Worm (Caenorhabditis elegans) whole organism, L4 larva: ENCODE measurements around the gene msra-1.

Experiments
- D1046.2 ChIP-seq: fragments of 200-800 bp; sonication (Bioruptor generic); IDR thresholded peaks from 2 replicates; pipeline ENCODE4 v1.3.6; 2022; ENCODE audit warnings: missing genetic modification characterization, missing compliant biosample characterization
- F26F4.8 ChIP-seq: fragments of 200-800 bp; sonication (Bioruptor generic); conservative IDR thresholded peaks from 2 replicates; pipeline ENCODE4 v1.3.6; 2022; ENCODE audit warnings: missing genetic modification characterization, missing compliant biosample characterization
- T20F7.1 ChIP-seq: fragments of 200-800 bp; sonication (Bioruptor generic); optimal IDR thresholded peaks from 2 replicates; lab custom pipeline; 2018; ENCODE audit warnings: mild to moderate bottlenecking, missing genetic modification characterization, missing compliant biosample characterization
- T26A8.4 ChIP-seq: fragments of 200-800 bp; sonication (Bioruptor generic); IDR thresholded peaks from 2 replicates; pipeline ENCODE4 v1.3.6; 2022; ENCODE audit warnings: missing genetic modification characterization, missing compliant biosample characterization
- Y48G9A.11 ChIP-seq: fragments of 200-800 bp; sonication (Bioruptor generic); IDR thresholded peaks from 2 replicates; pipeline ENCODE4 v1.3.6; 2022; ENCODE audit warnings: missing genetic modification reagents, missing genetic modification characterization, missing compliant biosample characterization
- ZK546.5 ChIP-seq, 2 experiments: sonication (generic microtip); optimal IDR thresholded peaks; 2 replicates each; lab custom pipeline; 2017; ENCODE audit warnings: missing biosample characterization in 2 of 2, missing genetic modification characterization in 2 of 2
- aha-1 ChIP-seq: fragments of 150-350 bp; peaks from one replicate; lab custom pipeline; 2014; ENCODE audit warnings: missing biosample characterization, missing genetic modification characterization
- ama-1 ChIP-seq: fragments of 150-350 bp; optimal IDR thresholded peaks from 2 replicates; lab custom pipeline; 2014; ENCODE audit warnings: inconsistent platforms, mixed read lengths
- attf-4 ChIP-seq: sonication (generic microtip); optimal IDR thresholded peaks from 3 replicates; lab custom pipeline; 2017; ENCODE audit warnings: missing biosample characterization, missing genetic modification characterization
- ceh-28 ChIP-seq: fragments of 150-350 bp; optimal IDR thresholded peaks from 2 replicates; lab custom pipeline; 2014; ENCODE audit warnings: missing biosample characterization, missing genetic modification reagents, missing genetic modification characterization
- ceh-44 ChIP-seq: fragments of 200-800 bp; sonication (Bioruptor generic); IDR thresholded peaks from 2 replicates; pipeline ENCODE4 v1.3.6; 2022; ENCODE audit warnings: missing genetic modification reagents, missing genetic modification characterization, missing compliant biosample characterization
- ceh-62 ChIP-seq: sonication (generic microtip); optimal IDR thresholded peaks from 2 replicates; lab custom pipeline; 2017; ENCODE audit warnings: missing biosample characterization, missing genetic modification characterization
- cey-2 ChIP-seq: sonication (generic microtip); optimal IDR thresholded peaks from 3 replicates; lab custom pipeline; 2017; ENCODE audit warnings: missing genetic modification characterization, mild to moderate bottlenecking, missing compliant biosample characterization, antibody characterized with exemption, borderline replicate concordance; ENCODE audit not compliant: insufficient read depth
- ctbp-1 ChIP-seq: fragments of 200-800 bp; sonication (Bioruptor generic); IDR thresholded peaks from 2 replicates; pipeline ENCODE4 v1.3.6; 2022; ENCODE audit warnings: missing genetic modification reagents, missing genetic modification characterization, missing compliant biosample characterization
- daf-12 ChIP-seq: fragments of 150-350 bp; optimal IDR thresholded peaks from 2 replicates; lab custom pipeline; 2014; ENCODE audit warnings: missing biosample characterization, missing genetic modification reagents, missing genetic modification characterization
- egl-43 ChIP-seq: fragments of 200-800 bp; sonication (Bioruptor generic); IDR thresholded peaks from 2 replicates; pipeline ENCODE4 v1.3.6; 2022; ENCODE audit warnings: missing genetic modification reagents, missing genetic modification characterization, missing compliant biosample characterization
- fos-1 ChIP-seq: fragments of 150-350 bp; optimal IDR thresholded peaks from 2 replicates; lab custom pipeline; 2014; ENCODE audit warnings: missing biosample characterization, missing genetic modification characterization
- hif-1 ChIP-seq, 2 experiments: sonication (generic microtip); optimal IDR thresholded peaks; 2 replicates each; lab custom pipeline; 2016 to 2017; ENCODE audit warnings: missing compliant biosample characterization in 2 of 2, missing genetic modification characterization in 2 of 2, missing genetic modification reagents in 2 of 2, missing genotype in 2 of 2, mild to moderate bottlenecking in 1 of 2
- hlh-11 ChIP-seq: fragments of 200-800 bp; sonication (Bioruptor generic); optimal IDR thresholded peaks from 2 replicates; lab custom pipeline; 2018; ENCODE audit warnings: mild to moderate bottlenecking, missing genetic modification characterization, missing compliant biosample characterization
- hlh-30 ChIP-seq: sonication (generic microtip); optimal IDR thresholded peaks from 2 replicates; lab custom pipeline; 2017; ENCODE audit warnings: antibody characterized with exemption, mild to moderate bottlenecking, missing genetic modification characterization, missing compliant biosample characterization; ENCODE audit not compliant: insufficient read depth
- jun-1 ChIP-seq: fragments of 150-350 bp; optimal IDR thresholded peaks from 2 replicates; lab custom pipeline; 2014; ENCODE audit warnings: missing biosample characterization, missing genetic modification reagents, missing genetic modification characterization
- lin-1 ChIP-seq: fragments of 200-800 bp; sonication (Bioruptor generic); IDR thresholded peaks from 2 replicates; pipeline ENCODE4 v1.3.6; 2022; ENCODE audit warnings: missing genetic modification reagents, missing genetic modification characterization, missing compliant biosample characterization
- lin-15B ChIP-seq: fragments of 150-350 bp; sonication (generic microtip); optimal IDR thresholded peaks from 3 replicates; lab custom pipeline; 2014; ENCODE audit warnings: missing biosample characterization, missing genetic modification characterization
- lir-3 ChIP-seq: sonication (generic microtip); optimal IDR thresholded peaks from 2 replicates; lab custom pipeline; 2016; ENCODE audit warnings: mild to moderate bottlenecking, missing genetic modification characterization, missing compliant biosample characterization
- madf-5 ChIP-seq, 2 experiments: fragments of 200-800 bp; sonication (Bioruptor generic); IDR thresholded peaks; 2 replicates each; pipeline ENCODE4 v1.3.6; 2022; ENCODE audit warnings: missing compliant biosample characterization in 2 of 2, missing genetic modification characterization in 2 of 2
- mdl-1 ChIP-seq, 2 experiments: fragments of 150-350 bp in 1 of 2; sonication (generic microtip) in 1 of 2; optimal IDR thresholded peaks; 2 replicates each; lab custom pipeline; 2014 to 2017; ENCODE audit warnings: missing biosample characterization in 2 of 2, missing genetic modification characterization in 2 of 2
- mep-1 ChIP-seq: fragments of 150-350 bp; sonication (generic microtip); optimal IDR thresholded peaks from 3 replicates; lab custom pipeline; 2014; ENCODE audit warnings: missing biosample characterization, missing genetic modification characterization
- mxl-2 ChIP-seq: fragments of 200-800 bp; sonication (Bioruptor generic); conservative IDR thresholded peaks from 2 replicates; pipeline ENCODE4 v1.3.6; 2022; ENCODE audit warnings: missing genetic modification reagents, missing genetic modification characterization, missing compliant biosample characterization
- nhr-10 ChIP-seq: fragments of 150-350 bp; optimal IDR thresholded peaks from 2 replicates; lab custom pipeline; 2014; ENCODE audit warnings: missing biosample characterization, missing genetic modification characterization
- nhr-111 ChIP-seq: fragments of 200-800 bp; sonication (Bioruptor generic); optimal IDR thresholded peaks from 2 replicates; lab custom pipeline; 2018; ENCODE audit warnings: mild to moderate bottlenecking, missing genetic modification characterization, missing compliant biosample characterization
- nhr-25 ChIP-seq: sonication (generic microtip); optimal IDR thresholded peaks from 2 replicates; lab custom pipeline; 2017; ENCODE audit warnings: missing genetic modification characterization, mild to moderate bottlenecking, missing compliant biosample characterization, antibody characterized with exemption, moderate library complexity, borderline replicate concordance; ENCODE audit not compliant: insufficient read depth
- nhr-28 ChIP-seq: fragments of 150-350 bp; optimal IDR thresholded peaks from 2 replicates; lab custom pipeline; 2014; ENCODE audit warnings: missing biosample characterization, missing genetic modification characterization
- nhr-42 ChIP-seq: fragments of 200-800 bp; sonication (Bioruptor generic); IDR thresholded peaks from 2 replicates; pipeline ENCODE4 v1.3.6; 2022; ENCODE audit warnings: missing genetic modification characterization, missing compliant biosample characterization
- nhr-6 ChIP-seq: fragments of 150-350 bp; optimal IDR thresholded peaks from 2 replicates; lab custom pipeline; 2014; ENCODE audit warnings: missing biosample characterization, missing genetic modification characterization
- pha-4 ChIP-seq, 2 experiments: fragments of 150-350 bp in 1 of 2; fragments of 200-800 bp in 1 of 2; sonication (Bioruptor generic) in 1 of 2; IDR thresholded peaks in 1 of 2; optimal IDR thresholded peaks in 1 of 2; 2 replicates each; pipeline versions ENCODE4 v1.3.6 to Lab custom; 2014 to 2022; ENCODE audit warnings: missing genetic modification characterization in 2 of 2, missing genetic modification reagents in 2 of 2, missing biosample characterization in 1 of 2, missing compliant biosample characterization in 1 of 2
- pqm-1 ChIP-seq: sonication (generic microtip); optimal IDR thresholded peaks from 2 replicates; lab custom pipeline; 2017; ENCODE audit warnings: missing biosample characterization, missing genetic modification characterization
- rbr-2 ChIP-seq: sonication (generic microtip); optimal IDR thresholded peaks from 2 replicates; lab custom pipeline; 2016; ENCODE audit warnings: missing genotype, missing genetic modification characterization, missing compliant biosample characterization
- sdz-12 ChIP-seq: fragments of 200-800 bp; sonication (Bioruptor generic); optimal IDR thresholded peaks from 2 replicates; lab custom pipeline; 2018; ENCODE audit warnings: mild to moderate bottlenecking, missing genetic modification characterization, missing compliant biosample characterization
- snpc-1.2 ChIP-seq: fragments of 200-800 bp; sonication (Bioruptor generic); IDR thresholded peaks from 2 replicates; pipeline ENCODE4 v1.3.6; 2022; ENCODE audit warnings: missing genetic modification reagents, missing genetic modification characterization, missing compliant biosample characterization
- tag-97 ChIP-seq: fragments of 200-800 bp; sonication (Bioruptor generic); IDR thresholded peaks from 2 replicates; pipeline ENCODE4 v1.3.6; 2022; ENCODE audit warnings: missing genetic modification characterization, missing compliant biosample characterization
- tra-1 ChIP-seq: fragments of 200-800 bp; sonication (Bioruptor generic); IDR thresholded peaks from 2 replicates; pipeline ENCODE4 v1.3.6; 2022; ENCODE audit warnings: missing genetic modification reagents, missing genetic modification characterization, missing compliant biosample characterization
- unc-62 ChIP-seq, 3 experiments: fragments of 150-350 bp in 1 of 3; sonication (generic microtip); optimal IDR thresholded peaks in 2 of 3; peaks in 1 of 3; 1 replicate in 1 of 3; 2 replicates in 2 of 3; lab custom pipeline; 2014 to 2017; ENCODE audit warnings: missing biosample characterization in 3 of 3, missing genetic modification characterization in 3 of 3, missing genetic modification reagents in 3 of 3, missing genotype in 1 of 3
- zfp-2 ChIP-seq: sonication (generic microtip); optimal IDR thresholded peaks from 2 replicates; lab custom pipeline; 2016; ENCODE audit warnings: mild to moderate bottlenecking, missing genetic modification characterization, missing compliant biosample characterization
- zip-2 ChIP-seq: fragments of 150-350 bp; optimal IDR thresholded peaks from 2 replicates; lab custom pipeline; 2014; ENCODE audit warnings: missing biosample characterization, missing genetic modification characterization
- ztf-11 ChIP-seq: fragments of 150-350 bp; optimal IDR thresholded peaks from 2 replicates; lab custom pipeline; 2014; ENCODE audit warnings: missing biosample characterization, missing genetic modification characterization

The msra-1 gene

DNA sequence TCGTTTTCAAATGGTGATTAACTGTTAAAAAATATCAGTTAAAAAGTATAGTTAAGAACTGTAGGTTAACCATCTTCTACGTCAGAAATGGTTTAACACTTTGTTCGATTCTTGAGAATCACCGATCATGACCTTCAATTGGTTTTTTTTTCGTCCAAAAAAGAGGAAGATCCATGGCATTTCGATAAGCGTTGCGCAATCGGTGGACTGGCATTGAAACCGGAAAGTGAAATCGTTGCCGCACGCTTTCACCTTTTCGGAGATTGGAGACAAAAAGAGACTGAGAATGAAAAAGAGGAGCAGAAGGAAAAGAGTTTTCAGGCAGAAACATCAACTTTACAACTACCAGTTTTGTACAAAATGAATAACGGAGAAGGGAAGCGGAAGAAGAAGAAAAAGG, 41.4 kb upstream of the msra-1 start:
- 0 out of 4 replicates have a peak, but pooled peaks of 1 of the 2 experiments have one; percentile 37 for TF ChIP-seq madf-5 (GFP tag; IDR thresholded peaks at IDR 0.05; lab: Robert Waterston, UW)
- no peak for TF ChIP-seq mxl-2 (GFP tag; lab: Robert Waterston, UW)
- TF ChIP-seq nhr-42 (GFP tag; lab: Robert Waterston, UW), result no peak
- no peak for TF ChIP-seq F26F4.8 (GFP tag; lab: Robert Waterston, UW)
- no peak for TF ChIP-seq lin-15B
- peak in 1 of 2 experiments; percentile 43 for TF ChIP-seq mdl-1 (tag; optimal IDR thresholded peaks at IDR 0.05; lab: Kevin White, UChicago)
- TF ChIP-seq attf-4 (tag; lab: Kevin White, UChicago), result no peak
- TF ChIP-seq zip-2, result no peak
- no peak for TF ChIP-seq lir-3 (tag; lab: Kevin White, UChicago)
- TF ChIP-seq unc-62 (GFP tag; optimal IDR thresholded peaks at IDR 0.05 in 1 of 2; lab: Kevin White, UChicago), result peak in 1 of 2 experiments; percentile 56
- TF ChIP-seq unc-62 (tag; optimal IDR thresholded peaks at IDR 0.05; lab: Kevin White, UChicago), result no peak
- TF ChIP-seq nhr-111 (GFP tag; lab: Kevin White, UChicago), result no peak
- peak; percentile 23 for TF ChIP-seq cey-2 (tag; lab: Kevin White, UChicago)
- no peak for TF ChIP-seq pha-4 (GFP tag; IDR thresholded peaks at IDR 0.05; lab: Robert Waterston, UW)
- TF ChIP-seq pha-4 (tag; optimal IDR thresholded peaks at IDR 0.05; lab: Kevin White, UChicago), result no peak
- TF ChIP-seq daf-12 (tag; lab: Kevin White, UChicago), result no peak
- no peak for TF ChIP-seq D1046.2
- no peak for TF ChIP-seq aha-1 (tag; lab: Kevin White, UChicago)
- TF ChIP-seq tag-97, result no peak
- no peak for TF ChIP-seq egl-43 (GFP tag; lab: Robert Waterston, UW)
- no peak for TF ChIP-seq ctbp-1 (GFP tag; lab: Robert Waterston, UW)
- TF ChIP-seq nhr-25 (tag; lab: Kevin White, UChicago), result peak; percentile 69
- no peak for TF ChIP-seq fos-1 (tag; lab: Kevin White, UChicago)
- TF ChIP-seq T26A8.4 (GFP tag; lab: Robert Waterston, UW), result no peak
- no peak for TF ChIP-seq nhr-6 (tag; lab: Kevin White, UChicago)
- TF ChIP-seq jun-1 (tag; lab: Kevin White, UChicago), result no peak
- TF ChIP-seq tra-1 (GFP tag; lab: Robert Waterston, UW), result no peak
- no peak for TF ChIP-seq pqm-1 (tag; lab: Kevin White, UChicago)
- peak; percentile 46 for TF ChIP-seq hlh-11 (tag; lab: Kevin White, UChicago)
- no peak for TF ChIP-seq ceh-62 (tag; lab: Kevin White, UChicago)
- TF ChIP-seq ceh-44, result no peak
- no peak for TF ChIP-seq hlh-30
- no peak for TF ChIP-seq T20F7.1 (GFP tag; lab: Kevin White, UChicago)
- TF ChIP-seq rbr-2 (tag; lab: Kevin White, UChicago), result no peak
- TF ChIP-seq Y48G9A.11 (GFP tag; lab: Robert Waterston, UW), result no peak
- no peak for TF ChIP-seq zfp-2 (tag; lab: Kevin White, UChicago)
- no peak for TF ChIP-seq hif-1 (tag; optimal IDR thresholded peaks at IDR 0.05; lab: Kevin White, UChicago)
- TF ChIP-seq ZK546.5 (tag; optimal IDR thresholded peaks at IDR 0.05; lab: Kevin White, UChicago), result no peak
- TF ChIP-seq ztf-11 (tag; lab: Kevin White, UChicago), result no peak
- TF ChIP-seq sdz-12 (GFP tag; lab: Kevin White, UChicago), result no peak
- no peak for TF ChIP-seq ama-1
- TF ChIP-seq nhr-10 (tag; lab: Kevin White, UChicago), result no peak
- no peak for TF ChIP-seq snpc-1.2 (GFP tag; lab: Robert Waterston, UW)
- peak; percentile 44 for TF ChIP-seq mep-1 (tag; lab: Kevin White, UChicago)
- TF ChIP-seq ceh-28 (tag; lab: Kevin White, UChicago), result no peak
- TF ChIP-seq lin-1 (GFP tag; lab: Robert Waterston, UW), result no peak
- peak; percentile 56 for TF ChIP-seq nhr-28
